Worm (Caenorhabditis elegans): ENCODE results near the gene aco-2.

- TF ChIP-seq nfya-1 (tag; optimal IDR thresholded peaks at IDR 0.05; ENCODE audit: borderline replicate concordance, insufficient read depth), result no peak
- TF ChIP-seq ZK185.1 (tag; optimal IDR thresholded peaks at IDR 0.05; ENCODE audit: poor library complexity, severe bottlenecking), result peak; percentile 24
- peak; percentile 23 for TF ChIP-seq snpc-4 (GFP tag; optimal IDR thresholded peaks at IDR 0.05)
- peak in 2 of 4 experiments; percentile 23 to 63 for TF ChIP-seq snpc-4 (tag; optimal IDR thresholded peaks at IDR 0.05)
- peak; percentile 59 to 63 for TF ChIP-seq let-607 (tag; optimal IDR thresholded peaks at IDR 0.05)
- TF ChIP-seq unc-62 (GFP tag; optimal IDR thresholded peaks at IDR 0.05), result no peak
- TF ChIP-seq aptf-2 (GFP tag; conservative IDR thresholded peaks at IDR 0.05), result no peak
- TF ChIP-seq die-1 (tag; optimal IDR thresholded peaks at IDR 0.05), result no peak
Observed at ce11 chrIII:8020823-8021332, 47.4 kb downstream of the aco-2 start, which contains the start of gene lin-36.

Data from whole organism, young adult.